Worm (Caenorhabditis elegans) whole organism, mixed stage, embryonic: ENCODE data around the gene F12E12.6.

ENCODE experiments used
- blmp-1 ChIP-seq: fragments of 150-350 bp; optimal IDR thresholded peaks from 2 replicates; lab custom pipeline; 2014; ENCODE audit warnings: missing biosample characterization, missing genetic modification characterization
- ceh-83 ChIP-seq: fragments of 200-800 bp; sonication (Bioruptor generic); optimal IDR thresholded peaks from 2 replicates; lab custom pipeline; 2018; ENCODE audit warnings: mild to moderate bottlenecking, missing genetic modification characterization, missing compliant biosample characterization
- elt-3 ChIP-seq: fragments of 150-350 bp; optimal IDR thresholded peaks from 2 replicates; lab custom pipeline; 2014; ENCODE audit warnings: missing biosample characterization, missing genetic modification characterization
- lin-13 ChIP-seq: fragments of 150-350 bp; optimal IDR thresholded peaks from 2 replicates; lab custom pipeline; 2014; ENCODE audit warnings: missing biosample characterization, missing genetic modification characterization
- nhr-28 ChIP-seq: fragments of 150-350 bp; optimal IDR thresholded peaks from 2 replicates; lab custom pipeline; 2014; ENCODE audit warnings: missing biosample characterization, missing genetic modification characterization
- nhr-76 ChIP-seq: sonication (generic microtip); optimal IDR thresholded peaks from 2 replicates; lab custom pipeline; 2017; ENCODE audit warnings: missing biosample characterization, missing genetic modification characterization
- pha-4 ChIP-seq: fragments of 150-350 bp; optimal IDR thresholded peaks from 2 replicates; lab custom pipeline; 2018; ENCODE audit warnings: missing biosample characterization, missing genetic modification reagents, missing genetic modification characterization
- snpc-4 ChIP-seq: fragments of 150-350 bp; optimal IDR thresholded peaks from 2 replicates; lab custom pipeline; 2014; ENCODE audit warnings: missing biosample characterization, missing genetic modification characterization
- unc-62 ChIP-seq: fragments of 150-350 bp; optimal IDR thresholded peaks from 2 replicates; lab custom pipeline; 2014; ENCODE audit warnings: missing biosample characterization, missing genetic modification reagents, missing genetic modification characterization
- zip-8 ChIP-seq: fragments of 150-350 bp; optimal IDR thresholded peaks from 2 replicates; lab custom pipeline; 2014; ENCODE audit warnings: missing biosample characterization, missing genetic modification characterization

- TF ChIP-seq blmp-1 (tag; lab: Kevin White, UChicago), result no peak
- TF ChIP-seq nhr-76 (tag; lab: Kevin White, UChicago), result no peak
- no peak for TF ChIP-seq nhr-28 (tag; lab: Kevin White, UChicago)
- no peak for TF ChIP-seq lin-13 (tag; lab: Kevin White, UChicago)
- TF ChIP-seq elt-3 (tag; lab: Kevin White, UChicago), result no peak
- no peak for TF ChIP-seq ceh-83 (GFP tag; lab: Kevin White, UChicago)
- no peak for TF ChIP-seq unc-62 (GFP tag; lab: Kevin White, UChicago)
- no peak for TF ChIP-seq zip-8 (tag; lab: Kevin White, UChicago)
- no peak for TF ChIP-seq snpc-4 (tag; lab: Kevin White, UChicago)
- no peak for TF ChIP-seq pha-4 (tag; lab: Kevin White, UChicago)
Measured at ce11 chrII:3781238-3781637, 44.5 kb upstream of the F12E12.6 start.
